Fruit fly (Drosophila melanogaster) whole organism, pupa: Measurements from ENCODE around the gene capt.

Experiments
- CG10348 ChIP-seq: fragments of 200-800 bp; sonication (Bioruptor generic); IDR thresholded peaks from 2 replicates; pipeline ENCODE4 v1.3.6; 2022; ENCODE audit warnings: missing biosample characterization, missing genetic modification characterization
- CG12605 ChIP-seq: fragments of 200-800 bp; sonication (Bioruptor generic); IDR thresholded peaks from 2 replicates; pipeline ENCODE4 v1.3.6; 2022; ENCODE audit warnings: missing biosample characterization, missing genetic modification characterization
- CG13204 ChIP-seq: fragments of 200-800 bp; sonication (Bioruptor generic); optimal IDR thresholded peaks from 2 replicates; lab custom pipeline; 2018; ENCODE audit warnings: missing biosample characterization, mild to moderate bottlenecking, missing genetic modification characterization, moderate library complexity
- CG14655 ChIP-seq: fragments of 200-800 bp; sonication (Bioruptor generic); optimal IDR thresholded peaks from 3 replicates; lab custom pipeline; 2017; ENCODE audit warnings: mild to moderate bottlenecking, missing biosample characterization, missing genetic modification reagents, missing genetic modification characterization
- CG15710 ChIP-seq: fragments of 200-800 bp; sonication (Bioruptor generic); optimal IDR thresholded peaks from 2 replicates; lab custom pipeline; 2018; ENCODE audit warnings: missing biosample characterization, mild to moderate bottlenecking, missing genetic modification characterization, moderate library complexity
- CG17806 ChIP-seq: fragments of 200-800 bp; sonication (Bioruptor generic); optimal IDR thresholded peaks from 2 replicates; lab custom pipeline; 2018; ENCODE audit warnings: missing biosample characterization, mild to moderate bottlenecking, missing genetic modification characterization, moderate library complexity
- CG32121 ChIP-seq: fragments of 200-800 bp; sonication (Bioruptor generic); IDR thresholded peaks from 2 replicates; pipeline ENCODE4 v1.3.6; 2022; ENCODE audit warnings: missing biosample characterization, missing genetic modification characterization
- CG34367 ChIP-seq: fragments of 200-800 bp; sonication (Bioruptor generic); optimal IDR thresholded peaks from 2 replicates; lab custom pipeline; 2018; ENCODE audit warnings: missing biosample characterization, mild to moderate bottlenecking, missing genetic modification characterization
- CG4496 ChIP-seq: fragments of 200-800 bp; sonication (Bioruptor generic); IDR thresholded peaks from 3 replicates; pipeline ENCODE4 v1.3.6; 2022; ENCODE audit warnings: missing biosample characterization, missing genetic modification characterization
- CG8159 ChIP-seq: fragments of 200-800 bp; sonication (Bioruptor generic); optimal IDR thresholded peaks from 3 replicates; lab custom pipeline; 2018; ENCODE audit warnings: missing biosample characterization, mild to moderate bottlenecking, missing genetic modification characterization, moderate library complexity
- CG8301 ChIP-seq: fragments of 200-800 bp; sonication (Bioruptor generic); optimal IDR thresholded peaks from 2 replicates; lab custom pipeline; 2018; ENCODE audit warnings: missing biosample characterization, mild to moderate bottlenecking, missing genetic modification characterization
- CG9948 ChIP-seq: fragments of 200-800 bp; sonication (Bioruptor generic); optimal IDR thresholded peaks from 2 replicates; lab custom pipeline; 2018; ENCODE audit warnings: missing biosample characterization, mild to moderate bottlenecking, missing genetic modification characterization, moderate library complexity
- D1 ChIP-seq: fragments of 200-800 bp; sonication (Bioruptor generic); optimal IDR thresholded peaks from 2 replicates; lab custom pipeline; 2018; ENCODE audit warnings: missing biosample characterization, mild to moderate bottlenecking, missing genetic modification characterization, moderate library complexity
- EcR ChIP-seq: fragments of 200-800 bp; sonication (Bioruptor generic); optimal IDR thresholded peaks from 3 replicates; lab custom pipeline; 2019; ENCODE audit warnings: missing biosample characterization, missing genetic modification characterization, mild to moderate bottlenecking, moderate library complexity, missing genetic modification reagents
- Ets98B ChIP-seq: fragments of 200-800 bp; sonication (Bioruptor generic); IDR thresholded peaks from 2 replicates; pipeline ENCODE4 v1.3.6; 2022; ENCODE audit warnings: missing biosample characterization, missing genetic modification characterization
- Pif1A ChIP-seq: fragments of 200-800 bp; sonication (Bioruptor generic); optimal IDR thresholded peaks from 3 replicates; lab custom pipeline; 2016; ENCODE audit warnings: missing biosample characterization, missing genetic modification characterization
- Pif1B ChIP-seq: fragments of 200-800 bp; sonication (Bioruptor generic); optimal IDR thresholded peaks from 3 replicates; lab custom pipeline; 2016; ENCODE audit warnings: missing biosample characterization, missing genetic modification characterization
- Snoo ChIP-seq: fragments of 200-800 bp; sonication (Bioruptor generic); optimal IDR thresholded peaks from 3 replicates; lab custom pipeline; 2017; ENCODE audit warnings: missing biosample characterization, mild to moderate bottlenecking, missing genetic modification characterization, inconsistent platforms
- fd96Ca ChIP-seq: fragments of 200-800 bp; sonication (Bioruptor generic); IDR thresholded peaks from 3 replicates; pipeline ENCODE4 v1.3.6; 2022; ENCODE audit warnings: missing biosample characterization, missing genetic modification characterization
- gl ChIP-seq: fragments of 200-800 bp; sonication (Bioruptor generic); optimal IDR thresholded peaks from 2 replicates; lab custom pipeline; 2018; ENCODE audit warnings: missing biosample characterization, mild to moderate bottlenecking, missing genetic modification characterization
- rn ChIP-seq: fragments of 200-800 bp; sonication (Bioruptor generic); IDR thresholded peaks from 2 replicates; pipeline ENCODE4 v1.3.6; 2022; ENCODE audit warnings: missing biosample characterization, missing genetic modification characterization

The capt gene

dm6 chr2L:1158519-1159319 is 657 bp upstream of the capt start, which contains the start of gene Tango14:
Gene Tango14, plus strand, starts transcription at chr2L:1158661.
- TF ChIP-seq fd96Ca (GFP tag; lab: Robert Waterston, UW) (0 out of 3 replicates have a peak, but pooled peaks have one; percentile 38), CG10348 (GFP tag; lab: Robert Waterston, UW) (no peak), CG4496 (GFP tag; lab: Robert Waterston, UW) (0 out of 3 replicates have a peak, but pooled peaks have one; percentile 42)

dm6 chr2L:1157357-1157678 is 744 bp downstream of the capt start:
- peak; percentile 5 for TF ChIP-seq CG15710 (tag; lab: Kevin White, UChicago)
- TF ChIP-seq CG17806 (tag; lab: Kevin White, UChicago), result no peak
- no peak for TF ChIP-seq CG12605
- TF ChIP-seq CG13204 (GFP tag; lab: Kevin White, UChicago), result no peak

DNA sequence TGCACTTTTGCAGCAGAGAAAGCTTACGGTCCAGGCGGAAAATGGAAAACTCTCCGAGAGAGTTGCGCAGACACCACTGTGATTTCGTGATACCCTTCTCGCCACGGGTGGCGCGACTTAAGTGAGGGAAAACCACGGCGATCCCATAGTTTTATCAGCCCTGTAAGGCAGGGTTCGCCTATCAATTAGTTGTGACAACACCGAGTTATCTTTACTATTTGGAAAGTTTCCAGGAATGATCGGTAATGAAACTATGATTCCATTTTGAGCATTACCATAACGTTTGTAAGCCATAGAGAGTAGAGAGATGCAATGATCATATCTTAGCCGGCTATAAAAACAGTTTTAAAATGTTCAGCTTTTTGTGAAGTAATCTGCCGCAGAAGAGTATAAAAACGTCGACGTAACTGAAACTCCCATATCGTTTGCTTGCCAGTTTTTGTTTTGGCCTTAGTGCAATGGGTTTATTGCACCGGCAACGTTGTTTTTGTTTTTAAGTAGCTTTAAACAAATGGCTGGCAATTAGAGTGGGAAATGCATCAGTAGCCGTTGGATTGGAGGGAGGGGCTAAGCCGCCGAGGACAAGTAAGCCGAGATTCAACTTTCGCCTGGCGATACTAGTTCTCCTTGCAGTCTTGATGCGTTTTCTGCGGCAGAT is 1.3 kb downstream of the capt start:
- TF ChIP-seq D1 (tag; lab: Kevin White, UChicago) (no peak), CG12605 (no peak), EcR (GFP tag; lab: Kevin White, UChicago) (no peak), CG13204 (GFP tag; lab: Kevin White, UChicago) (no peak), gl (tag; lab: Kevin White, UChicago) (no peak), CG8159 (tag; lab: Kevin White, UChicago) (no peak), Snoo (no peak), CG10348 (GFP tag; lab: Robert Waterston, UW) (no peak), CG4496 (GFP tag; lab: Robert Waterston, UW) (no peak), CG17806 (tag; lab: Kevin White, UChicago) (no peak), rn (GFP tag; lab: Robert Waterston, UW) (no peak)

dm6 chr2L:1152693-1153092 is 5.4 kb downstream of the capt start:
- TF ChIP-seq CG10348 (GFP tag; lab: Robert Waterston, UW) (no peak), Snoo (no peak), D1 (tag; lab: Kevin White, UChicago) (no peak), EcR (GFP tag; lab: Kevin White, UChicago) (no peak), CG4496 (GFP tag; lab: Robert Waterston, UW) (no peak), Pif1A (no peak), Ets98B (GFP tag; lab: Robert Waterston, UW) (no peak), CG8301 (tag; lab: Kevin White, UChicago) (no peak), CG17806 (tag; lab: Kevin White, UChicago) (no peak), CG12605 (no peak), CG14655 (GFP tag; lab: Kevin White, UChicago) (no peak), CG9948 (tag; lab: Kevin White, UChicago) (no peak), Pif1B (GFP tag; lab: Kevin White, UChicago) (no peak), CG15710 (tag; lab: Kevin White, UChicago) (no peak), CG13204 (GFP tag; lab: Kevin White, UChicago) (no peak), gl (tag; lab: Kevin White, UChicago) (no peak), rn (GFP tag; lab: Robert Waterston, UW) (no peak), CG34367 (tag; lab: Kevin White, UChicago) (no peak), CG8159 (tag; lab: Kevin White, UChicago) (no peak)

DNA sequence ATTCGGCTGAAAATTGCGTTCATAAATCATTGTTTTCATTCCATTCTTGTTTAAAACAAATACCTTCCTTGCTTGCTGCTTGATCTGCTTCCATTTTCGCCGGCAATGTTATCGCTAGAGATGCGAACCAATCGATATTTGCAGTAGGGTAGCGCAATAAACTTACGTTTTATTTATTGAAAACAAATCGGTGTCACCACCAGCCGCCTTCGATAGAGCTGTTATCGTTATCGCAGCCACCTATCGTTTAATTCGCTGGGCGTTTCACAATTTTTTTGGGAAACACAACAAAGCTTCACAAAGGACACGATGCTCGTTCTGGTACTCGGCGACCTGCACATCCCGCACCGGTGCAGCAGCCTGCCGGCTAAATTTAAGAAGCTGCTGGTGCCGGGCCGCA is 7.5 kb downstream of the capt start, which contains the start of the genes Tfb4 and Vps29:
Gene Tfb4 (minus strand): TSS at position 124 of the 400 bp plus-strand sequence.
Gene Vps29 (plus strand): TSS at position 213 of the 400 bp plus-strand sequence.
- TF ChIP-seq CG13204 (GFP tag; lab: Kevin White, UChicago) (no peak), fd96Ca (GFP tag; lab: Robert Waterston, UW) (peak; percentile 47; the same call in 1 of the 3 replicates), Pif1A (no peak), Ets98B (GFP tag; lab: Robert Waterston, UW) (peak; percentile 51), CG32121 (GFP tag; lab: Robert Waterston, UW) (peak; percentile 30; the same call in 1 of the 2 replicates), CG15710 (tag; lab: Kevin White, UChicago) (peak; percentile 0), CG4496 (GFP tag; lab: Robert Waterston, UW) (peak; percentile 69), CG17806 (tag; lab: Kevin White, UChicago) (no peak)
- TF ChIP-seq, all 21 proteins: peak for 5

dm6 chr2L:1147656-1148055 is 10.4 kb downstream of the capt start:
- TF ChIP-seq Pif1A, result no peak
- TF ChIP-seq, all 21 proteins: peak for 0
